Worm (Caenorhabditis elegans): ENCODE results near the gene T05H4.11.

T05H4.11 gene

DNA sequence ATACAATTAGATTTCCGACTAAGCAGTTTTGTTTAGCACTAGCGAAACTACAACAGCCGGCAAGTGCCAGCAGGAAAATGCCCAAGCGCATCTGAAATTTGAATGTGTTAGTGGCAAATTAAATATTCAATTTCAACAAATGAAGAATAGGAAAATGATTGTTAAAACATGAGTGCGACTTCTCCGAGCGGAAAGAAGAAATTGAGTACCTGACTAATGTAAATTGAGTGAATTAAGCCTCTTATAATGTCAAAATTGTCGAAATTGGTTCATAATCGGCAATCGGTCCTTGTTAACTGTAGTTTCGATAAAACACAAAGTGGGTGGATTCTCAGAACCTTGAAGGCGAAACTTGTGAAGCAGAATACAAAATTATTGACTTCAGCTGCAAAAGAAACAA is 26.2 kb downstream of the T05H4.11 start, which contains the start of gene gfi-1:
gfi-1 (minus strand) TSS at position 101 of the 400 bp plus-strand sequence.
- no peak for TF ChIP-seq madf-9 (GFP tag; conservative IDR thresholded peaks at IDR 0.05)
- no peak for TF ChIP-seq nhr-6 (tag; optimal IDR thresholded peaks at IDR 0.05)
- no peak for TF ChIP-seq snpc-1.2 (GFP tag; IDR thresholded peaks at IDR 0.05)
- no peak for TF ChIP-seq ama-1 (optimal IDR thresholded peaks at IDR 0.05)
- TF ChIP-seq aly-2 (tag; optimal IDR thresholded peaks at IDR 0.05): no peak
- no peak for TF ChIP-seq ceh-44 (GFP tag; IDR thresholded peaks at IDR 0.05)
- TF ChIP-seq nhr-237 (tag; optimal IDR thresholded peaks at IDR 0.05): no peak
- no peak for TF ChIP-seq zag-1 (tag; optimal IDR thresholded peaks at IDR 0.05)
- no peak for TF ChIP-seq T26A8.4 (GFP tag; IDR thresholded peaks at IDR 0.05)
- TF ChIP-seq skn-1 (tag; optimal IDR thresholded peaks at IDR 0.05): no peak
- TF ChIP-seq jun-1 (tag; optimal IDR thresholded peaks at IDR 0.05): no peak
- no peak for TF ChIP-seq tra-1 (GFP tag; IDR thresholded peaks at IDR 0.05)
- no peak for TF ChIP-seq daf-19 (GFP tag; conservative IDR thresholded peaks at IDR 0.05)
- TF ChIP-seq vab-7 (GFP tag; IDR thresholded peaks at IDR 0.05): no peak
- no peak for TF ChIP-seq unc-130 (GFP tag; optimal IDR thresholded peaks at IDR 0.05)
- TF ChIP-seq snpc-4 (tag; optimal IDR thresholded peaks at IDR 0.05): no peak
- no peak for TF ChIP-seq nhr-76 (tag; optimal IDR thresholded peaks at IDR 0.05)
- TF ChIP-seq lin-15B (tag; optimal IDR thresholded peaks at IDR 0.05): no peak
- TF ChIP-seq Y75B8A.6 (GFP tag; IDR thresholded peaks at IDR 0.05): no peak
- no peak for TF ChIP-seq fkh-10 (GFP tag; optimal IDR thresholded peaks at IDR 0.05)

DNA sequence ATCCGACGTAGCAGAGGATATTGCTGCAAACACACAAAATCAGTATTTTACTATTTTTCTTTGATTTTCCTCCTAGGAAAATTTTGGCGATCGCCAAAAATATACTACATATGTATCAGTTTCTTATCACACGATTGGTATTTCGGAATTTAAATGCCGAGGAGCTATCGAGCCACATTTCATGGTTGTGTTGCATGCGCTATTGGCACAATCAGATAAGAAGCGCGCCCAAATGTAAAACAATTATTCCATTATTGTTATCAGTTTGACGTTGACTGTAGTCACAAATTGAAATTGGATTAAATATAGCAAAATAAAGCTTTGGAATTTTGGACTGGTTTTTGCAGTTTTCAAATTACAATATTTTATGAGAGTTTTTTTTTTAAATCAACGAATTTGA is 27.1 kb downstream of the T05H4.11 start:
- TF ChIP-seq hlh-11 (tag; optimal IDR thresholded peaks at IDR 0.05): peak; percentile 70
- peak; percentile 80 for TF ChIP-seq dmd-6 (GFP tag; IDR thresholded peaks at IDR 0.05)
- peak; percentile 92 for TF ChIP-seq nhr-28 (tag; optimal IDR thresholded peaks at IDR 0.05)
- no peak for TF ChIP-seq daf-12 (tag; optimal IDR thresholded peaks at IDR 0.05)
- TF ChIP-seq daf-16 (GFP tag; optimal IDR thresholded peaks at IDR 0.05): no peak
- TF ChIP-seq daf-16 (tag; optimal IDR thresholded peaks at IDR 0.05): peak; percentile 77
- TF ChIP-seq F49E8.2 (tag; optimal IDR thresholded peaks at IDR 0.05; ENCODE audit: borderline replicate concordance): no peak
- TF ChIP-seq ctbp-1 (GFP tag; IDR thresholded peaks at IDR 0.05): no peak
- TF ChIP-seq lin-1 (GFP tag; IDR thresholded peaks at IDR 0.05): no peak
- no peak for TF ChIP-seq ceh-82 (tag; optimal IDR thresholded peaks at IDR 0.05)
- no peak for TF ChIP-seq aha-1 (tag)
- no peak for TF ChIP-seq nhr-10 (tag; optimal IDR thresholded peaks at IDR 0.05)
- peak; percentile 18 for TF ChIP-seq nhr-102 (tag; optimal IDR thresholded peaks at IDR 0.05)
- no peak for TF ChIP-seq nhr-237 (tag; optimal IDR thresholded peaks at IDR 0.05)
- TF ChIP-seq pqm-1 (tag; optimal IDR thresholded peaks at IDR 0.05): peak; percentile 78
- TF ChIP-seq fkh-10 (GFP tag; optimal IDR thresholded peaks at IDR 0.05): no peak
- TF ChIP-seq nhr-77 (tag; optimal IDR thresholded peaks at IDR 0.05): peak; percentile 17
- TF ChIP-seq dve-1 (tag; optimal IDR thresholded peaks at IDR 0.05; ENCODE audit: insufficient read depth): peak; percentile 80
- TF ChIP-seq tra-1 (GFP tag; IDR thresholded peaks at IDR 0.05): peak; percentile 50; the same call in 1 of the 2 replicates
- peak; percentile 72 for TF ChIP-seq php-3 (GFP tag; IDR thresholded peaks at IDR 0.05)
- TF ChIP-seq lsy-2 (tag; optimal IDR thresholded peaks at IDR 0.05): no peak

DNA sequence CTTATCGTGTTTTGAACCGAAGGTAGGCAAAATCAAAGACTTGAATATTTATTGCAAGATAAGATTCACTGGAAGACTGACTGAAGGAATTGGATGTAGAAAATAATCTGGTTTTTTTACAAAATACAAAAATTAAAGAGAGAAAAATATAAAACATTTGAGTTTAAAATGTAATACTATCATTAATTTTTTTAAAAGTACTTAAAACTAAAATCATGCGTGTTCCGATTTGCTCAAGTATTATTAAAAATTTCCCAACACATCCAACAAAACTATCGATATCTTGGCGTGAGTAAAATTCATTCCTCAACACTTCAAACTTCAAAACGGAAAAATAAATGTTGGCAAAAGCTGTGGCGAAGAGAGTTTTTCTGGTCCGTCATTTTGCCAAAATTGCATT is 35.9 kb downstream of the T05H4.11 start, which contains the start of gene F57F4.1:
F57F4.1 (plus strand) TSS at position 301 of the 400 bp plus-strand sequence.
- no peak for TF ChIP-seq ama-1 (optimal IDR thresholded peaks at IDR 0.05)
- TF ChIP-seq fkh-10 (GFP tag; optimal IDR thresholded peaks at IDR 0.05): no peak
- no peak for TF ChIP-seq mxl-3 (GFP tag; optimal IDR thresholded peaks at IDR 0.05)
- no peak for TF ChIP-seq tag-97 (GFP tag; IDR thresholded peaks at IDR 0.05)
- TF ChIP-seq skn-1 (tag; optimal IDR thresholded peaks at IDR 0.05): no peak
- TF ChIP-seq gei-8 (GFP tag; optimal IDR thresholded peaks at IDR 0.05): no peak
- TF ChIP-seq egl-43 (GFP tag; IDR thresholded peaks at IDR 0.05): no peak
- no peak for TF ChIP-seq daf-19 (GFP tag; conservative IDR thresholded peaks at IDR 0.05)
- no peak for TF ChIP-seq dve-1 (tag; optimal IDR thresholded peaks at IDR 0.05; ENCODE audit: insufficient read depth)
- no peak for TF ChIP-seq lir-3 (tag; optimal IDR thresholded peaks at IDR 0.05)
- no peak for TF ChIP-seq attf-4 (tag; optimal IDR thresholded peaks at IDR 0.05)
- no peak for TF ChIP-seq nhr-111 (GFP tag; optimal IDR thresholded peaks at IDR 0.05)
- no peak for TF ChIP-seq lin-39 (tag; optimal IDR thresholded peaks at IDR 0.05)
- no peak for TF ChIP-seq lin-1 (GFP tag; IDR thresholded peaks at IDR 0.05)
- TF ChIP-seq hif-1 (tag; optimal IDR thresholded peaks at IDR 0.05): no peak

Measured in whole organism, L4 larva.